Fruit fly (Drosophila melanogaster) whole organism, pupa: Measurements from ENCODE around the gene AsnS.

Experiments
- CG13204 ChIP-seq: fragments of 200-800 bp; sonication (Bioruptor generic); optimal IDR thresholded peaks from 2 replicates; lab custom pipeline; 2018; ENCODE audit warnings: missing biosample characterization, mild to moderate bottlenecking, missing genetic modification characterization, moderate library complexity
- CG14655 ChIP-seq: fragments of 200-800 bp; sonication (Bioruptor generic); optimal IDR thresholded peaks from 3 replicates; lab custom pipeline; 2017; ENCODE audit warnings: mild to moderate bottlenecking, missing biosample characterization, missing genetic modification reagents, missing genetic modification characterization
- CG32121 ChIP-seq: fragments of 200-800 bp; sonication (Bioruptor generic); IDR thresholded peaks from 2 replicates; pipeline ENCODE4 v1.3.6; 2022; ENCODE audit warnings: missing biosample characterization, missing genetic modification characterization
- CG34367 ChIP-seq: fragments of 200-800 bp; sonication (Bioruptor generic); optimal IDR thresholded peaks from 2 replicates; lab custom pipeline; 2018; ENCODE audit warnings: missing biosample characterization, mild to moderate bottlenecking, missing genetic modification characterization
- CG4496 ChIP-seq: fragments of 200-800 bp; sonication (Bioruptor generic); IDR thresholded peaks from 3 replicates; pipeline ENCODE4 v1.3.6; 2022; ENCODE audit warnings: missing biosample characterization, missing genetic modification characterization
- CG8301 ChIP-seq: fragments of 200-800 bp; sonication (Bioruptor generic); optimal IDR thresholded peaks from 2 replicates; lab custom pipeline; 2018; ENCODE audit warnings: missing biosample characterization, mild to moderate bottlenecking, missing genetic modification characterization
- CG9948 ChIP-seq: fragments of 200-800 bp; sonication (Bioruptor generic); optimal IDR thresholded peaks from 2 replicates; lab custom pipeline; 2018; ENCODE audit warnings: missing biosample characterization, mild to moderate bottlenecking, missing genetic modification characterization, moderate library complexity
- EcR ChIP-seq: fragments of 200-800 bp; sonication (Bioruptor generic); optimal IDR thresholded peaks from 3 replicates; lab custom pipeline; 2019; ENCODE audit warnings: missing biosample characterization, missing genetic modification characterization, mild to moderate bottlenecking, moderate library complexity, missing genetic modification reagents
- Ets98B ChIP-seq: fragments of 200-800 bp; sonication (Bioruptor generic); IDR thresholded peaks from 2 replicates; pipeline ENCODE4 v1.3.6; 2022; ENCODE audit warnings: missing biosample characterization, missing genetic modification characterization
- Pif1A ChIP-seq: fragments of 200-800 bp; sonication (Bioruptor generic); optimal IDR thresholded peaks from 3 replicates; lab custom pipeline; 2016; ENCODE audit warnings: missing biosample characterization, missing genetic modification characterization
- Pif1B ChIP-seq: fragments of 200-800 bp; sonication (Bioruptor generic); optimal IDR thresholded peaks from 3 replicates; lab custom pipeline; 2016; ENCODE audit warnings: missing biosample characterization, missing genetic modification characterization
- Snoo ChIP-seq: fragments of 200-800 bp; sonication (Bioruptor generic); optimal IDR thresholded peaks from 3 replicates; lab custom pipeline; 2017; ENCODE audit warnings: missing biosample characterization, mild to moderate bottlenecking, missing genetic modification characterization, inconsistent platforms
- fd96Ca ChIP-seq: fragments of 200-800 bp; sonication (Bioruptor generic); IDR thresholded peaks from 3 replicates; pipeline ENCODE4 v1.3.6; 2022; ENCODE audit warnings: missing biosample characterization, missing genetic modification characterization
- rn ChIP-seq: fragments of 200-800 bp; sonication (Bioruptor generic); IDR thresholded peaks from 2 replicates; pipeline ENCODE4 v1.3.6; 2022; ENCODE audit warnings: missing biosample characterization, missing genetic modification characterization

DNA sequence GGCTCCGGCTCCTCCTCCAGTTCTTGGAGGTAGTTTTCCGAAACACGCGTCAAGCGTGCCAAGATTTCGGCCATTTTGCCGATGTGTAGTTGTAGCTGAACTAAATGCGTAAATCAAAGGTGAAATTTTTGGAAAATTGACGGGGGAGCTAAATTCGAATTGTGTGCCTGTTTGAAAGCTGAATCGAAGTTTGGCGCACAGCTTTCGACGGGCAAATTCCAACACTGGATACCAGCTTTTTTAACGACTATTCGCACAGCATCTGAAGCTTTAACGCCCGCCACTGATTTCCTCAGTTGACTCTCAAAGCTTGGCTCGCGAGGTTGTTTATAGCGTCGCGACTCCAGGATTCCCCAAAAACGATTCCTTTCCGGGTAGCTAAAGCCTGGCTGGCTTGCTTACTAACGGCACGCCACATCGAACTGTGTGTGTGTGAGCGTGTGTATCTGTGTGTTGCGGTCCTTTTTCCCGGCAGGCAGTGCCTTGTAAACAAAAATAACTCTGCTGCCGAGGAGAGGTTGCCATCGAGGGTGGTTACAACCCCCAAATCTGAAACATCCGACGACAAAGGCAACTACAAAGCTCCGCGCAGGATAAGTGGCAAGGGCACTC, 37.1 kb downstream of the AsnS start, which contains the start of the genes CG10510 and CG10508:
- TF ChIP-seq CG9948 (no peak), CG14655 (GFP tag; lab: Kevin White, UChicago) (no peak), Ets98B (GFP tag; lab: Robert Waterston, UW) (no peak), CG8301 (tag; lab: Kevin White, UChicago) (no peak), Snoo (no peak), rn (GFP tag; lab: Robert Waterston, UW) (no peak), EcR (no peak), CG32121 (GFP tag; lab: Robert Waterston, UW) (no peak), Pif1B (GFP tag; lab: Kevin White, UChicago) (no peak), Pif1A (no peak), CG34367 (tag; lab: Kevin White, UChicago) (no peak), CG4496 (GFP tag; lab: Robert Waterston, UW) (peak; percentile 43; the same call in 1 of the 3 replicates), CG13204 (no peak), fd96Ca (GFP tag; lab: Robert Waterston, UW) (no peak)
